Worm (Caenorhabditis elegans): Measurements from ENCODE around the gene ham-2.
A peak's percentile ranks its signal among the peaks of the same experiment; 100 is the strongest.

Gene ham-2

DNA sequence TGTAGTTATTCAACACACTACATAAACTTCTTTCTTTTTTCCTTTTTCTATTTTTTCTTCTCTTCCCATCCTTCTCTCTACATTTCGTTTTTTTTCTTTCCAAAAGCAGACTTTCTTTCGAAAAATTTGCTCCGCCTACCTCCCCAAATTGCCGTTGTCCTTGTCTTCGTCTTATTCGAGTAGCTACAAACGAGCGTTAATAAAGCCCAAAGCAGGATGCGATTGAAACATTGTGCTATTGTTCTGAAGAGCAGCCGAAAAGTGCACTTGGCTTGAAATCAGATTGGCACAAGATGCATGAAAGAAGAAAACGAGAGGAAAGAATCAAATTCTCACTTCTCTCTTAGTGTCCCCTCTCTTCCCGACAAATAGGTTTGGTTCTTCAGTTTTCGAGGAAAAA lies 20.4 kb downstream of the ham-2 start:
- TF ChIP-seq klf-2 (GFP tag; conservative IDR thresholded peaks at IDR 0.05) (no peak), cog-1 (tag; optimal IDR thresholded peaks at IDR 0.05) (no peak), ztf-23 (GFP tag; IDR thresholded peaks at IDR 0.05) (no peak), med-1 (GFP tag; optimal IDR thresholded peaks at IDR 0.05; ENCODE audit: insufficient read depth) (no peak), tab-1 (GFP tag; IDR thresholded peaks at IDR 0.05) (no peak), ztf-29 (GFP tag; IDR thresholded peaks at IDR 0.05) (no peak), T22C8.4 (GFP tag; IDR thresholded peaks at IDR 0.05) (no peak), flt-1 (GFP tag; IDR thresholded peaks at IDR 0.05) (no peak), ref-1 (GFP tag; conservative IDR thresholded peaks at IDR 0.05) (no peak)

DNA sequence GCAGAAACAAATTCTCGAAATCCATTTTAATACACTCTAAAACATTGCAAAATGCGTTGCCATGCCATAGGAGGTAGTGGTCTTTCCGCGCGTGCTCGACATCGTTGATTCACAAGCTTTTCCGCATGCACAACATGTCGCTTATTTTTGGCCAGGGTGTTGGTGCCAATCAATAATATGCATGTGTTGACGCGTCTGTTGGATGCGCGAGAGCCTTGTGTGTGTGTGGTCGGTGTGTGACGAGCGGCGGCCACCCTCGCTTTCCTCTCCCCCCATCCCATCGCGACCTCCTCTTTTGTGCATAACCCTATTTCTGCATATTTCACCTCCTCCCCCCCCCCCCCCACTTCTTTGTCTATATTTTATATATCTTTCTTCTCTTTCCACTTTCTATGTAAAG lies 21.8 kb downstream of the ham-2 start:
- peak; percentile 42 for TF ChIP-seq cog-1 (tag; optimal IDR thresholded peaks at IDR 0.05)
- TF ChIP-seq klf-2 (GFP tag; conservative IDR thresholded peaks at IDR 0.05): no peak
- peak; percentile 60; the same call in 1 of the 2 replicates for TF ChIP-seq flt-1 (GFP tag; IDR thresholded peaks at IDR 0.05)
- peak; percentile 74; the same call in 1 of the 2 replicates for TF ChIP-seq T22C8.4 (GFP tag; IDR thresholded peaks at IDR 0.05)

DNA sequence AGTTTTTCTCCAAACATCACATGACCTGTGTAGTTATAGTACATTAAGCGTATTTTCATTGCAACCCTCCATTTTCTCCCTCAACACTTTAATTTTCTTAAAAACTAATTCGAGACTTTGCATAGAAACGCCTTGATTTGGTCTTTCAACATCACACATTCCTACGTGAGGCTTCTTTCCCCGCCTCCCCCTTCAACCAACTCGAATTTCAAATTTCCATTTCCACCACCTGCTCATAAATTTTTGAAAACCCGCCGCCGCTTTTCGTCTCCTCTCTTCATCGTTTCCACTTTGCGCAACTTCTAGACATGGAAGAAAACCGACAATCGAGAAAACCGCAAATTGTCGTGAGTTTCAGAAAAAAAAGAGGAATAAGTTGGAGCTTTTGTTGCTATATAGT lies 23.5 kb downstream of the ham-2 start, which contains the start of gene C05E11.3:
C05E11.3 (plus strand) TSS at position 301 of the 400 bp plus-strand sequence.
- TF ChIP-seq med-1 (GFP tag; optimal IDR thresholded peaks at IDR 0.05; ENCODE audit: insufficient read depth) (no peak), ref-1 (GFP tag; conservative IDR thresholded peaks at IDR 0.05) (no peak), klf-2 (GFP tag; conservative IDR thresholded peaks at IDR 0.05) (no peak), ztf-23 (GFP tag; IDR thresholded peaks at IDR 0.05) (no peak), T22C8.4 (GFP tag; IDR thresholded peaks at IDR 0.05) (no peak), ztf-29 (GFP tag; IDR thresholded peaks at IDR 0.05) (no peak), cog-1 (tag; optimal IDR thresholded peaks at IDR 0.05) (no peak), flt-1 (GFP tag; IDR thresholded peaks at IDR 0.05) (no peak), tab-1 (GFP tag; IDR thresholded peaks at IDR 0.05) (no peak)

DNA sequence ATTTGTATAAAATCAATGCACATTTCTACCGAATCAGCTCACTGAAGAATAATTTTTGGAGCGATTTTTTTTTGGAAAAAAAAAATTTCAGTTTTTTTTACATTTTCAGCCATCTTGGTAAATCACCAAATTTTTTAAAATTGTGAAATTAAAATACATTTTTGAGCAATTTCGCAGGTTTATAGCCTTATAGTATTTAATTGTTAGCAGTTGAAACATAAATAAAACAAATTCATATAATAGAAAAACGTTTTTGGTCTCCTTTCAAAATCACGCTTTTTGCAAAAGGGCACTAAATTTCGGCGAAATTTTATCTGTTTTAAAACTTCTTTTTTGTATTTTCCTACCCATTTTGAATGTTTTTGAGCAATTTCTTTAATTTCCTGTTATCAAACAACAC lies 24.1 kb downstream of the ham-2 start:
- TF ChIP-seq med-1 (GFP tag; optimal IDR thresholded peaks at IDR 0.05; ENCODE audit: insufficient read depth): no peak
- no peak for TF ChIP-seq flt-1 (GFP tag; IDR thresholded peaks at IDR 0.05)
- no peak for TF ChIP-seq T22C8.4 (GFP tag; IDR thresholded peaks at IDR 0.05)
- TF ChIP-seq klf-2 (GFP tag; conservative IDR thresholded peaks at IDR 0.05): no peak
- no peak for TF ChIP-seq cog-1 (tag; optimal IDR thresholded peaks at IDR 0.05)
- no peak for TF ChIP-seq ref-1 (GFP tag; conservative IDR thresholded peaks at IDR 0.05)
- no peak for TF ChIP-seq ztf-23 (GFP tag; IDR thresholded peaks at IDR 0.05)
- TF ChIP-seq ztf-29 (GFP tag; IDR thresholded peaks at IDR 0.05): no peak
- TF ChIP-seq tab-1 (GFP tag; IDR thresholded peaks at IDR 0.05): no peak

DNA sequence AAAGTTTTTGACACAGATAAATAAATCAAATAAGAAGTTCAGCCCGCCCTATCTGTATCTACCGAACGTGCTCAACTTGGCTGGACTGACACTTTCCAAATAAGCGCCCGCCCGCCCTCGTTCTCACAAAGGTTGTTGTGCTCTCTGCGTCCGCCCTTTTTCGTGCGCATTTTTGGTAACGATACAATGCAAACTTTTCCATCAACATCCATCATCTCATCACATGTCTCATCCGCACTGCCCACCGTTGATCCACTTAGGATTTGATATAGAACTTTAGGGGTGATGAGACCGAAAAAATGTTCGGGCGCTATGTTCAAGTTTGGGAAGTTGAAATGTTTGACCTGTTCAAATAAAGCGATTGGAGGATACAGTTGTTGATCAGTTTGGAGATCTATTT lies 31.1 kb downstream of the ham-2 start, which contains the start of gene C05E11.7:
C05E11.7 (minus strand) TSS at position 101 of the 400 bp plus-strand sequence.
- TF ChIP-seq ztf-23 (GFP tag; IDR thresholded peaks at IDR 0.05) (no peak), cog-1 (tag; optimal IDR thresholded peaks at IDR 0.05) (no peak), klf-2 (GFP tag; conservative IDR thresholded peaks at IDR 0.05) (no peak)

DNA sequence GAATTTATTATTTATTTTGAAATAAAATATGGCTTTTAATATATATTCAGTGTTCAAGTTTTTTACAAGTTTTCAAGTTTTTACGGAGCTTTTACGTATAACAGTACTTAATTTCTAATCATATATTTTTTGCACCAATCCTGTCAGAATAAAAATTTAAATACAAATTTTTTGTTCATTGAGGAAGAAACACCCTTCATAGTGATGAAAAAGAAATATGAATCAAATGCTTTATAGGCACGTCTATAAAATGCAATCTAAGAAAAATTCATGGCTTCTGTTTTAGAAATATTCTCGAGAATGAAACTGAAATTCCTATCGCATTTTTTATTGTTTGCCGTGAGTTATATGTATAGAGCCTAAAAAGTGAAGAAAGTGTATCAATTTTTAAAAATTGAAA lies 32.1 kb downstream of the ham-2 start, which contains the start of gene C05E11.2:
C05E11.2 (plus strand) TSS at position 301 of the 400 bp plus-strand sequence.
- no peak for TF ChIP-seq cog-1 (tag; optimal IDR thresholded peaks at IDR 0.05)
- TF ChIP-seq tab-1 (GFP tag; IDR thresholded peaks at IDR 0.05): no peak
- TF ChIP-seq ztf-29 (GFP tag; IDR thresholded peaks at IDR 0.05): no peak
- no peak for TF ChIP-seq ztf-23 (GFP tag; IDR thresholded peaks at IDR 0.05)
- TF ChIP-seq T22C8.4 (GFP tag; IDR thresholded peaks at IDR 0.05): no peak
- no peak for TF ChIP-seq med-1 (GFP tag; optimal IDR thresholded peaks at IDR 0.05; ENCODE audit: insufficient read depth)
- no peak for TF ChIP-seq klf-2 (GFP tag; conservative IDR thresholded peaks at IDR 0.05)
- no peak for TF ChIP-seq ref-1 (GFP tag; conservative IDR thresholded peaks at IDR 0.05)
- TF ChIP-seq flt-1 (GFP tag; IDR thresholded peaks at IDR 0.05): no peak

DNA sequence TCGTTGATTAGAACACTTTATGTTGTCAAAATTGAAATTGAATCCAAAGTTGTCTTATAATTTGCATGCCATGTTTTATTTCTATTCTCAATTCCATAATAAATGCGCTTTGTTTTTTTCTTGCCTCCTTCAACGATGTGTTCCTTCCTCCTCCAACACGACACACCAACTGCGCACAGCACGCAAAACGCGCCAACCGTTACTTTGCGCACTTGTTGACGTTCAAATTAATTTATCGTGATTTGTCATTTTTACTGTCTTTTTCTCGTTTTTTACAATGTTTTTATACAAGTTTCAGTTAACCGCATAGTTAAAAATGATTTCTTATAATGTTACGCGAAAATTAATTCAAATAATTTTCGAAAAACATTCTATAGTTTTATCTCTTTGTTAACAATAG lies 33.4 kb downstream of the ham-2 start:
- no peak for TF ChIP-seq ref-1 (GFP tag; conservative IDR thresholded peaks at IDR 0.05)
- TF ChIP-seq klf-2 (GFP tag; conservative IDR thresholded peaks at IDR 0.05): no peak
- no peak for TF ChIP-seq med-1 (GFP tag; optimal IDR thresholded peaks at IDR 0.05; ENCODE audit: insufficient read depth)
- no peak for TF ChIP-seq cog-1 (tag; optimal IDR thresholded peaks at IDR 0.05)
- TF ChIP-seq tab-1 (GFP tag; IDR thresholded peaks at IDR 0.05): no peak
- TF ChIP-seq ztf-29 (GFP tag; IDR thresholded peaks at IDR 0.05): no peak
- TF ChIP-seq flt-1 (GFP tag; IDR thresholded peaks at IDR 0.05): no peak
- TF ChIP-seq ztf-23 (GFP tag; IDR thresholded peaks at IDR 0.05): no peak
- no peak for TF ChIP-seq T22C8.4 (GFP tag; IDR thresholded peaks at IDR 0.05)

DNA sequence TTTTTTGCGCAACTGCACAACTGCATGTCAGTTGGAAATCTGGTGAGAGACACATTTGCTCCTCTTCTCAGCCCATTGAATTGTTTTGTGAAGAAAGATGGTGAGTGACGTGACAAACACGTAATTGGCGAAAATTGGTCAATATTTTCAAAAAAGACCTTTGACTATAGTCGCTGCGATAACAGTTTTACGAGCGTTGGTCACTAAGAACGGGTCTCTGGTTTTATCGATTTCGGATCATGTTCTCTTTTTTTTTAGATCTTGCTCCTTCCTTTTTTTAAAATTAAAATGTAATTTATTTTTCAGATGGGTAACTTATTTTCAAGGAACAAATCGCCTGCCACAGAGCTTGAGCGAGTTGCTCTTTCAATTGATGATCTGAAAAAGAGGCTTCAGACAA lies 34.0 kb downstream of the ham-2 start, which contains the start of gene lnp-1:
lnp-1 (plus strand) TSS at position 301 of the 400 bp plus-strand sequence.
- no peak for TF ChIP-seq tab-1 (GFP tag; IDR thresholded peaks at IDR 0.05)
- TF ChIP-seq ztf-29 (GFP tag; IDR thresholded peaks at IDR 0.05): no peak
- no peak for TF ChIP-seq ztf-23 (GFP tag; IDR thresholded peaks at IDR 0.05)
- TF ChIP-seq flt-1 (GFP tag; IDR thresholded peaks at IDR 0.05): no peak
- no peak for TF ChIP-seq ref-1 (GFP tag; conservative IDR thresholded peaks at IDR 0.05)
- no peak for TF ChIP-seq cog-1 (tag; optimal IDR thresholded peaks at IDR 0.05)
- TF ChIP-seq klf-2 (GFP tag; conservative IDR thresholded peaks at IDR 0.05): no peak
- no peak for TF ChIP-seq med-1 (GFP tag; optimal IDR thresholded peaks at IDR 0.05; ENCODE audit: insufficient read depth)
- TF ChIP-seq T22C8.4 (GFP tag; IDR thresholded peaks at IDR 0.05): no peak

DNA sequence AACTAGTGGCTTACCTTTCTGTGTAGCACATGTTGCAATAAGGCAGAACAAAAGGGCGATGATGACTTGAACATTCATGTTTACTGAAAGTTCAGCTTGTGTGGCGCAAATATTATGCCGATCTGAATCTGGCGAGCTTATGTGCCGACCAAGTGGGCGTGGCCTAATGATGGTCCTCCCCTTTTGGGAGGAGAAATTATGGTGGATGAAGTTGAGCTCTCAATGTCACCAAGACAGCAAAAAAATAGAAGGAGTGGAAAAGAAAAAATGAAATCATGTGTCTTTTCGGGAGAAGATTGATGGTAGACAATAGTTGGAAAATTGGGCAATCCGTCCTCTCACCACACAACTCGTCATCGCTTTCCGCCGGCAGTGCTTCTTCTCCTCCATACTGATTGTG lies 37.8 kb downstream of the ham-2 start, which contains the start of gene flp-12:
flp-12 (minus strand) TSS at position 101 of the 400 bp plus-strand sequence.
- TF ChIP-seq T22C8.4 (GFP tag; IDR thresholded peaks at IDR 0.05): no peak
- no peak for TF ChIP-seq tab-1 (GFP tag; IDR thresholded peaks at IDR 0.05)
- TF ChIP-seq klf-2 (GFP tag; conservative IDR thresholded peaks at IDR 0.05): no peak
- TF ChIP-seq cog-1 (tag; optimal IDR thresholded peaks at IDR 0.05): no peak
- no peak for TF ChIP-seq ref-1 (GFP tag; conservative IDR thresholded peaks at IDR 0.05)
- TF ChIP-seq med-1 (GFP tag; optimal IDR thresholded peaks at IDR 0.05; ENCODE audit: insufficient read depth): no peak
- no peak for TF ChIP-seq flt-1 (GFP tag; IDR thresholded peaks at IDR 0.05)
- TF ChIP-seq ztf-23 (GFP tag; IDR thresholded peaks at IDR 0.05): no peak
- no peak for TF ChIP-seq ztf-29 (GFP tag; IDR thresholded peaks at IDR 0.05)

DNA sequence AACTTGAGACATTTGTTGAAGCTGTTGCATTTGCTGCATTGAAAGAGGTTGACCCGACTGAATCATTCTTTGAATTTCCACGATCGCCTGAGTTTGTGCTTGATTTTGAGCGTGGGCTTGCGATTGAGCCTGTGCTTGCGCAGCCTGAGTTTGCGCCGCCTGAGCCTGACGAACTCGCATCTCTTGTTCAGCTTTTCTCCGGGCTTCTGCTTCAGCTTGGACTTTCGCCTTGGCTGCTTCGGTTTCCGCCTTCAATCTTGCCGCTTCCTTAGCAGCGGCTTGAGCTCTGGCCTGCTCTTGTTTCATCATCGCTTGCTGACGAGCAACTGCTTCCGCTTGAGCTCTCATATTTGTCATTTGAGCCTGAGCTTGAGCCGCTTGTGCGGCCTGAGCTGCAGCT lies 42.9 kb downstream of the ham-2 start:
- TF ChIP-seq ztf-29 (GFP tag; IDR thresholded peaks at IDR 0.05) (no peak), ref-1 (GFP tag; conservative IDR thresholded peaks at IDR 0.05) (no peak), med-1 (GFP tag; optimal IDR thresholded peaks at IDR 0.05; ENCODE audit: insufficient read depth) (no peak), flt-1 (GFP tag; IDR thresholded peaks at IDR 0.05) (no peak), tab-1 (GFP tag; IDR thresholded peaks at IDR 0.05) (no peak), ztf-23 (GFP tag; IDR thresholded peaks at IDR 0.05) (no peak), T22C8.4 (GFP tag; IDR thresholded peaks at IDR 0.05) (no peak), cog-1 (tag; optimal IDR thresholded peaks at IDR 0.05) (no peak), klf-2 (GFP tag; conservative IDR thresholded peaks at IDR 0.05) (no peak)

All from whole organism, midembryonic.